Fruit fly (Drosophila melanogaster): ENCODE data around the gene CG8209.
A peak's percentile ranks its signal among the peaks of the same experiment; 100 is the strongest.

CG8209 gene

DNA sequence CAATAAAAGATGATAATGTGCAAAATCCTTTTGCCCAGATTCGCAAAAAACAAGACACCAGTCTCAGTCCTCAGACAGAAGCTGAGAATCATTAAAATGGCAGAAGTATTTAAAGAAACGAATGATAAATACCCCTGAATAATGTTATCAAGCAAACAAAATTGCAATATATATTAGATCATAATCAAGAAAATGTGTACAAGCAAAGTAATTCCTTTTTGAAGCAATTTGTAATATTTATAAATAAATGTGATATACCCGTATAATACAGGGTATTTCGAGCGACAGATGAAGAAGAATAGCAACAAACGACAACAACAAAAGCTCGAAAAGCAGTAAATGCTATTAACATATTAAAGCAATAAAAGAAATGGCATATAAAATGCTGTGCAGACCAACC lies 18.1 kb upstream of the CG8209 start (continued):
- no peak for TF ChIP-seq sug (tag; optimal IDR thresholded peaks at IDR 0.05)
- TF ChIP-seq CG6765 (GFP tag; optimal IDR thresholded peaks at IDR 0.05): no peak
- no peak for TF ChIP-seq zen2 (GFP tag; IDR thresholded peaks at IDR 0.05; ENCODE audit: partially characterized antibody)
- TF ChIP-seq CG13123 (GFP tag; optimal IDR thresholded peaks at IDR 0.05): no peak
- TF ChIP-seq Atf-2 (GFP tag; optimal IDR thresholded peaks at IDR 0.05): no peak
- no peak for TF ChIP-seq CG11085 (GFP tag; IDR thresholded peaks at IDR 0.05)
- TF ChIP-seq dmrt99B (tag; optimal IDR thresholded peaks at IDR 0.05): peak; percentile 16
- TF ChIP-seq CG14050 (GFP tag; IDR thresholded peaks at IDR 0.05): no peak
- TF ChIP-seq inv (GFP tag; IDR thresholded peaks at IDR 0.05; ENCODE audit: partially characterized antibody): no peak
- TF ChIP-seq CG16813 (GFP tag; IDR thresholded peaks at IDR 0.05; ENCODE audit: partially characterized antibody): no peak
- no peak for TF ChIP-seq CG7928 (GFP tag; optimal IDR thresholded peaks at IDR 0.05)
- TF ChIP-seq CG13287 (GFP tag; IDR thresholded peaks at IDR 0.05; ENCODE audit: partially characterized antibody): no peak
- no peak for TF ChIP-seq Gsc (GFP tag; IDR thresholded peaks at IDR 0.05)
- no peak for TF ChIP-seq CTCF (GFP tag; optimal IDR thresholded peaks at IDR 0.05)
- TF ChIP-seq CG18764 (GFP tag; optimal IDR thresholded peaks at IDR 0.05): no peak
- TF ChIP-seq Optix (GFP tag; IDR thresholded peaks at IDR 0.05): no peak
- TF ChIP-seq Bdp1 (GFP tag; optimal IDR thresholded peaks at IDR 0.05): no peak
- no peak for TF ChIP-seq Atf3 (GFP tag; optimal IDR thresholded peaks at IDR 0.05)
- TF ChIP-seq CG15073 (GFP tag; optimal IDR thresholded peaks at IDR 0.05): no peak
- TF ChIP-seq pb (GFP tag; optimal IDR thresholded peaks at IDR 0.05): no peak
- no peak for TF ChIP-seq wdn (GFP tag; IDR thresholded peaks at IDR 0.05)
- peak; percentile 12 for TF ChIP-seq CG8388 (GFP tag; optimal IDR thresholded peaks at IDR 0.05)
- TF ChIP-seq zen (tag; optimal IDR thresholded peaks at IDR 0.05): peak; percentile 32
- TF ChIP-seq Elba2 (GFP tag; optimal IDR thresholded peaks at IDR 0.05): no peak
- TF ChIP-seq hbn (GFP tag; IDR thresholded peaks at IDR 0.05; ENCODE audit: partially characterized antibody): no peak
- no peak for TF ChIP-seq CG11093 (GFP tag; IDR thresholded peaks at IDR 0.05)
- no peak for TF ChIP-seq pan (optimal IDR thresholded peaks at IDR 0.05)
- no peak for TF ChIP-seq pan (GFP tag; optimal IDR thresholded peaks at IDR 0.05 in 1 of 2, IDR thresholded peaks at IDR 0.05 in 1 of 2)
- no peak for TF ChIP-seq CG15696 (tag; optimal IDR thresholded peaks at IDR 0.05)
- TF ChIP-seq ssp (GFP tag; IDR thresholded peaks at IDR 0.05): no peak
- TF ChIP-seq maf-S (GFP tag; optimal IDR thresholded peaks at IDR 0.05): no peak
- TF ChIP-seq Bgb (GFP tag; IDR thresholded peaks at IDR 0.05; ENCODE audit: partially characterized antibody): no peak
- no peak for TF ChIP-seq h (optimal IDR thresholded peaks at IDR 0.05)
- TF ChIP-seq z (GFP tag; IDR thresholded peaks at IDR 0.05): no peak
- TF ChIP-seq lov (optimal IDR thresholded peaks at IDR 0.05): no peak
- TF ChIP-seq lov (GFP tag; IDR thresholded peaks at IDR 0.05): no peak
- peak; percentile 65 for TF ChIP-seq row (GFP tag; IDR thresholded peaks at IDR 0.05)
- no peak for TF ChIP-seq CG10321 (GFP tag; IDR thresholded peaks at IDR 0.05)
- no peak for TF ChIP-seq CG7745 (tag; optimal IDR thresholded peaks at IDR 0.05)
- TF ChIP-seq shn (GFP tag; optimal IDR thresholded peaks at IDR 0.05): no peak
- TF ChIP-seq CG7963 (GFP tag; IDR thresholded peaks at IDR 0.05; ENCODE audit: partially characterized antibody): no peak
- no peak for TF ChIP-seq CG31441 (GFP tag; IDR thresholded peaks at IDR 0.05)
- TF ChIP-seq abd-A (tag; optimal IDR thresholded peaks at IDR 0.05): no peak
- no peak for TF ChIP-seq NFAT (GFP tag; IDR thresholded peaks at IDR 0.05)
- no peak for TF ChIP-seq CG10147 (GFP tag; optimal IDR thresholded peaks at IDR 0.05)
- TF ChIP-seq fd102C (GFP tag; optimal IDR thresholded peaks at IDR 0.05): no peak
- TF ChIP-seq Dek (tag; optimal IDR thresholded peaks at IDR 0.05): no peak
- no peak for TF ChIP-seq CG4730 (GFP tag; IDR thresholded peaks at IDR 0.05)
- TF ChIP-seq unpg (GFP tag; optimal IDR thresholded peaks at IDR 0.05): peak; percentile 22
- TF ChIP-seq peb (GFP tag; IDR thresholded peaks at IDR 0.05): no peak
- TF ChIP-seq CG12942 (GFP tag; optimal IDR thresholded peaks at IDR 0.05): no peak
- no peak for TF ChIP-seq eve (GFP tag; optimal IDR thresholded peaks at IDR 0.05)
- peak; percentile 78 for TF ChIP-seq sens (GFP tag)
- TF ChIP-seq Lpt (GFP tag; optimal IDR thresholded peaks at IDR 0.05): no peak
